Fruit fly (Drosophila melanogaster) whole organism, pupa: Measurements from ENCODE around the gene CG1368.

Source experiments
- CG10348 ChIP-seq: fragments of 200-800 bp; sonication (Bioruptor generic); IDR thresholded peaks from 2 replicates; pipeline ENCODE4 v1.3.6; 2022; ENCODE audit warnings: missing biosample characterization, missing genetic modification characterization
- CG12605 ChIP-seq: fragments of 200-800 bp; sonication (Bioruptor generic); IDR thresholded peaks from 2 replicates; pipeline ENCODE4 v1.3.6; 2022; ENCODE audit warnings: missing biosample characterization, missing genetic modification characterization
- CG13204 ChIP-seq: fragments of 200-800 bp; sonication (Bioruptor generic); optimal IDR thresholded peaks from 2 replicates; lab custom pipeline; 2018; ENCODE audit warnings: missing biosample characterization, mild to moderate bottlenecking, missing genetic modification characterization, moderate library complexity
- CG14655 ChIP-seq: fragments of 200-800 bp; sonication (Bioruptor generic); optimal IDR thresholded peaks from 3 replicates; lab custom pipeline; 2017; ENCODE audit warnings: mild to moderate bottlenecking, missing biosample characterization, missing genetic modification reagents, missing genetic modification characterization
- CG15710 ChIP-seq: fragments of 200-800 bp; sonication (Bioruptor generic); optimal IDR thresholded peaks from 2 replicates; lab custom pipeline; 2018; ENCODE audit warnings: missing biosample characterization, mild to moderate bottlenecking, missing genetic modification characterization, moderate library complexity
- CG17806 ChIP-seq: fragments of 200-800 bp; sonication (Bioruptor generic); optimal IDR thresholded peaks from 2 replicates; lab custom pipeline; 2018; ENCODE audit warnings: missing biosample characterization, mild to moderate bottlenecking, missing genetic modification characterization, moderate library complexity
- CG32121 ChIP-seq: fragments of 200-800 bp; sonication (Bioruptor generic); IDR thresholded peaks from 2 replicates; pipeline ENCODE4 v1.3.6; 2022; ENCODE audit warnings: missing biosample characterization, missing genetic modification characterization
- CG34367 ChIP-seq: fragments of 200-800 bp; sonication (Bioruptor generic); optimal IDR thresholded peaks from 2 replicates; lab custom pipeline; 2018; ENCODE audit warnings: missing biosample characterization, mild to moderate bottlenecking, missing genetic modification characterization
- CG4496 ChIP-seq: fragments of 200-800 bp; sonication (Bioruptor generic); IDR thresholded peaks from 3 replicates; pipeline ENCODE4 v1.3.6; 2022; ENCODE audit warnings: missing biosample characterization, missing genetic modification characterization
- CG8159 ChIP-seq: fragments of 200-800 bp; sonication (Bioruptor generic); optimal IDR thresholded peaks from 3 replicates; lab custom pipeline; 2018; ENCODE audit warnings: missing biosample characterization, mild to moderate bottlenecking, missing genetic modification characterization, moderate library complexity
- CG8301 ChIP-seq: fragments of 200-800 bp; sonication (Bioruptor generic); optimal IDR thresholded peaks from 2 replicates; lab custom pipeline; 2018; ENCODE audit warnings: missing biosample characterization, mild to moderate bottlenecking, missing genetic modification characterization
- CG9948 ChIP-seq: fragments of 200-800 bp; sonication (Bioruptor generic); optimal IDR thresholded peaks from 2 replicates; lab custom pipeline; 2018; ENCODE audit warnings: missing biosample characterization, mild to moderate bottlenecking, missing genetic modification characterization, moderate library complexity
- D1 ChIP-seq: fragments of 200-800 bp; sonication (Bioruptor generic); optimal IDR thresholded peaks from 2 replicates; lab custom pipeline; 2018; ENCODE audit warnings: missing biosample characterization, mild to moderate bottlenecking, missing genetic modification characterization, moderate library complexity
- EcR ChIP-seq: fragments of 200-800 bp; sonication (Bioruptor generic); optimal IDR thresholded peaks from 3 replicates; lab custom pipeline; 2019; ENCODE audit warnings: missing biosample characterization, missing genetic modification characterization, mild to moderate bottlenecking, moderate library complexity, missing genetic modification reagents
- Ets98B ChIP-seq: fragments of 200-800 bp; sonication (Bioruptor generic); IDR thresholded peaks from 2 replicates; pipeline ENCODE4 v1.3.6; 2022; ENCODE audit warnings: missing biosample characterization, missing genetic modification characterization
- Pif1A ChIP-seq: fragments of 200-800 bp; sonication (Bioruptor generic); optimal IDR thresholded peaks from 3 replicates; lab custom pipeline; 2016; ENCODE audit warnings: missing biosample characterization, missing genetic modification characterization
- Pif1B ChIP-seq: fragments of 200-800 bp; sonication (Bioruptor generic); optimal IDR thresholded peaks from 3 replicates; lab custom pipeline; 2016; ENCODE audit warnings: missing biosample characterization, missing genetic modification characterization
- Snoo ChIP-seq: fragments of 200-800 bp; sonication (Bioruptor generic); optimal IDR thresholded peaks from 3 replicates; lab custom pipeline; 2017; ENCODE audit warnings: missing biosample characterization, mild to moderate bottlenecking, missing genetic modification characterization, inconsistent platforms
- fd96Ca ChIP-seq: fragments of 200-800 bp; sonication (Bioruptor generic); IDR thresholded peaks from 3 replicates; pipeline ENCODE4 v1.3.6; 2022; ENCODE audit warnings: missing biosample characterization, missing genetic modification characterization
- gl ChIP-seq: fragments of 200-800 bp; sonication (Bioruptor generic); optimal IDR thresholded peaks from 2 replicates; lab custom pipeline; 2018; ENCODE audit warnings: missing biosample characterization, mild to moderate bottlenecking, missing genetic modification characterization
- rn ChIP-seq: fragments of 200-800 bp; sonication (Bioruptor generic); IDR thresholded peaks from 2 replicates; pipeline ENCODE4 v1.3.6; 2022; ENCODE audit warnings: missing biosample characterization, missing genetic modification characterization

CG1368 gene

dm6 chrX:14214505-14215449, 40.2 kb downstream of the CG1368 start:
- TF ChIP-seq Pif1B (GFP tag; lab: Kevin White, UChicago) (peak; percentile 46), D1 (tag; lab: Kevin White, UChicago) (no peak), CG8301 (peak; percentile 88), CG15710 (peak; percentile 68), rn (peak; percentile 43; the same call in 1 of the 2 replicates), CG9948 (tag; lab: Kevin White, UChicago) (peak; percentile 86), CG14655 (peak; percentile 93), CG4496 (peak; percentile 90), Snoo (tag; lab: Kevin White, UChicago) (peak; percentile 22), gl (peak; percentile 13), CG32121 (GFP tag; lab: Robert Waterston, UW) (peak; percentile 83), CG12605 (GFP tag; lab: Robert Waterston, UW) (peak; percentile 81), CG10348 (GFP tag; lab: Robert Waterston, UW) (peak; percentile 41; the same call in 1 of the 2 replicates), CG17806 (peak; percentile 76), Pif1A (GFP tag; lab: Kevin White, UChicago) (peak; percentile 48), CG13204 (peak; percentile 24), Ets98B (GFP tag; lab: Robert Waterston, UW) (peak; percentile 74), fd96Ca (peak; percentile 57), CG34367 (tag; lab: Kevin White, UChicago) (peak; percentile 64), EcR (GFP tag; lab: Kevin White, UChicago) (peak; percentile 6), CG8159 (peak; percentile 79)

dm6 chrX:14215834-14216233, 41.3 kb downstream of the CG1368 start:
- TF ChIP-seq rn (no peak), Pif1A (GFP tag; lab: Kevin White, UChicago) (no peak), CG12605 (GFP tag; lab: Robert Waterston, UW) (peak; percentile 27; the same call in 1 of the 2 replicates), CG4496 (0 out of 3 replicates have a peak, but pooled peaks have one; percentile 21), CG8301 (peak; percentile 31), Pif1B (GFP tag; lab: Kevin White, UChicago) (no peak), D1 (tag; lab: Kevin White, UChicago) (no peak), CG10348 (GFP tag; lab: Robert Waterston, UW) (no peak), Snoo (tag; lab: Kevin White, UChicago) (no peak), Ets98B (GFP tag; lab: Robert Waterston, UW) (peak; percentile 31; the same call in 1 of the 2 replicates), CG34367 (tag; lab: Kevin White, UChicago) (no peak), CG9948 (tag; lab: Kevin White, UChicago) (no peak), CG17806 (no peak), CG14655 (peak; percentile 43), CG32121 (GFP tag; lab: Robert Waterston, UW) (peak; percentile 51), CG15710 (peak; percentile 6), CG8159 (no peak), gl (no peak), EcR (GFP tag; lab: Kevin White, UChicago) (no peak), CG13204 (no peak), fd96Ca (no peak; the same call in 2 of the 3 replicates)
- TF ChIP-seq, all 21 proteins: peak for 7

dm6 chrX:14216844-14217243, 42.3 kb downstream of the CG1368 start:
- TF ChIP-seq CG8301 (peak; percentile 16), rn (no peak), CG4496 (0 out of 3 replicates have a peak, but pooled peaks have one; percentile 7)

dm6 chrX:14218045-14218483, 43.5 kb downstream of the CG1368 start:
- TF ChIP-seq fd96Ca = peak; percentile 86
- peak; percentile 94 for TF ChIP-seq Ets98B (GFP tag; lab: Robert Waterston, UW)
- TF ChIP-seq D1 (tag; lab: Kevin White, UChicago) = peak; percentile 95
- TF ChIP-seq CG14655 = peak; percentile 95
- peak; percentile 92 for TF ChIP-seq rn
- TF ChIP-seq CG10348 (GFP tag; lab: Robert Waterston, UW) = peak; percentile 59; the same call in 1 of the 2 replicates
- peak; percentile 93 for TF ChIP-seq EcR (GFP tag; lab: Kevin White, UChicago)
- TF ChIP-seq CG9948 (tag; lab: Kevin White, UChicago) = peak; percentile 97
- peak; percentile 95 for TF ChIP-seq CG32121 (GFP tag; lab: Robert Waterston, UW)
- TF ChIP-seq CG17806 = peak; percentile 98
- TF ChIP-seq Pif1A (GFP tag; lab: Kevin White, UChicago) = peak; percentile 94
- TF ChIP-seq gl = peak; percentile 92
- peak; percentile 98 for TF ChIP-seq CG15710
- peak; percentile 97 for TF ChIP-seq CG4496
- TF ChIP-seq Snoo (tag; lab: Kevin White, UChicago) = peak; percentile 97
- peak; percentile 98 for TF ChIP-seq CG8159
- TF ChIP-seq CG13204 = peak; percentile 93
- peak; percentile 97 for TF ChIP-seq CG34367 (tag; lab: Kevin White, UChicago)
- peak; percentile 91 for TF ChIP-seq Pif1B (GFP tag; lab: Kevin White, UChicago)
- TF ChIP-seq CG12605 (GFP tag; lab: Robert Waterston, UW) = peak; percentile 96
- peak; percentile 93 for TF ChIP-seq CG8301

dm6 chrX:14221182-14221581, 46.6 kb downstream of the CG1368 start:
- TF ChIP-seq CG8159 (no peak), CG13204 (peak; percentile 7)

- no peak for TF ChIP-seq CG15710
Measured at dm6 chrX:14221995-14222394, 47.4 kb downstream of the CG1368 start.
